Fruit fly (Drosophila melanogaster) whole organism, embryonic: ENCODE data around the gene CG15891.

Source experiments
- Aef1 ChIP-seq: fragments of 200-800 bp; sonication (Bioruptor generic); IDR thresholded peaks from 3 replicates; pipeline ENCODE4 v1.3.6; 2022; ENCODE audit warnings: missing biosample characterization, missing genetic modification characterization
- B-H2 ChIP-seq: fragments of 200-800 bp; sonication (Bioruptor generic); optimal IDR thresholded peaks from 2 replicates; lab custom pipeline; 2018; ENCODE audit warnings: missing biosample characterization, mild to moderate bottlenecking, missing genetic modification characterization
- CG10209 ChIP-seq: fragments of 200-800 bp; sonication (Bioruptor generic); optimal IDR thresholded peaks from 3 replicates; lab custom pipeline; 2017; ENCODE audit warnings: missing biosample characterization, mild to moderate bottlenecking, missing genetic modification characterization, missing genetic modification reagents
- CG10431 ChIP-seq: fragments of 200-800 bp; sonication (Bioruptor generic); optimal IDR thresholded peaks from 3 replicates; lab custom pipeline; 2018; ENCODE audit warnings: missing biosample characterization, mild to moderate bottlenecking, missing genetic modification characterization
- CG10543 ChIP-seq: fragments of 200-800 bp; sonication (Bioruptor generic); optimal IDR thresholded peaks from 3 replicates; lab custom pipeline; 2017; ENCODE audit warnings: missing biosample characterization, mild to moderate bottlenecking, missing genetic modification characterization, moderate library complexity
- CG10979 ChIP-seq: fragments of 200-800 bp; sonication (Bioruptor generic); optimal IDR thresholded peaks from 2 replicates; lab custom pipeline; 2018; ENCODE audit warnings: missing biosample characterization, mild to moderate bottlenecking, missing genetic modification characterization, moderate library complexity
- CG12071 ChIP-seq: fragments of 200-800 bp; sonication (Bioruptor generic); optimal IDR thresholded peaks from 3 replicates; lab custom pipeline; 2018; ENCODE audit warnings: missing biosample characterization, mild to moderate bottlenecking, missing genetic modification characterization
- CG12236 ChIP-seq: fragments of 200-800 bp; sonication (Bioruptor generic); optimal IDR thresholded peaks from 2 replicates; lab custom pipeline; 2016; ENCODE audit warnings: missing biosample characterization, missing genetic modification characterization
- CG12299 ChIP-seq: fragments of 200-800 bp; sonication (Bioruptor generic); optimal IDR thresholded peaks from 2 replicates; lab custom pipeline; 2018; ENCODE audit warnings: missing biosample characterization, mild to moderate bottlenecking, missing genetic modification characterization
- CG13123 ChIP-seq: fragments of 200-800 bp; sonication (Bioruptor generic); optimal IDR thresholded peaks from 2 replicates; lab custom pipeline; 2016; ENCODE audit warnings: missing biosample characterization, missing genetic modification characterization
- CG13287 ChIP-seq: fragments of 200-800 bp; sonication (Bioruptor generic); IDR thresholded peaks from 2 replicates; pipeline ENCODE4 v1.3.6; 2022; ENCODE audit warnings: missing biosample characterization, missing genetic modification characterization; ENCODE audit not compliant: partially characterized antibody
- CG1603 ChIP-seq: fragments of 200-800 bp; sonication (Bioruptor generic); optimal IDR thresholded peaks from 2 replicates; lab custom pipeline; 2019; ENCODE audit warnings: missing biosample characterization, mild to moderate bottlenecking, missing genetic modification characterization, moderate library complexity
- CG17802 ChIP-seq: fragments of 200-800 bp; sonication (Bioruptor generic); optimal IDR thresholded peaks from 2 replicates; lab custom pipeline; 2018; ENCODE audit warnings: missing biosample characterization, mild to moderate bottlenecking, missing genetic modification characterization, moderate library complexity
- CG18619 ChIP-seq: fragments of 200-800 bp; sonication (Bioruptor generic); optimal IDR thresholded peaks from 3 replicates; lab custom pipeline; 2017; ENCODE audit warnings: missing biosample characterization, mild to moderate bottlenecking, missing genetic modification characterization
- CG3726 ChIP-seq: fragments of 200-800 bp; sonication (Bioruptor generic); IDR thresholded peaks from 3 replicates; pipeline ENCODE4, ENCODE4 v1.3.6; 2022; ENCODE audit warnings: missing biosample characterization, missing genetic modification characterization
- CG42726 ChIP-seq: fragments of 200-800 bp; sonication (Bioruptor generic); IDR thresholded peaks from 2 replicates; pipeline ENCODE4 v1.3.6; 2022; ENCODE audit warnings: missing biosample characterization, missing genetic modification characterization; ENCODE audit not compliant: partially characterized antibody
- CG4854 ChIP-seq: fragments of 200-800 bp; sonication (Bioruptor generic); optimal IDR thresholded peaks from 2 replicates; lab custom pipeline; 2016; ENCODE audit warnings: missing biosample characterization, missing genetic modification characterization, inconsistent platforms
- CG5245 ChIP-seq: fragments of 200-800 bp; sonication (Bioruptor generic); optimal IDR thresholded peaks from 3 replicates; lab custom pipeline; 2016; ENCODE audit warnings: missing biosample characterization, missing genetic modification characterization
- CG7987 ChIP-seq: fragments of 200-800 bp; sonication (Bioruptor generic); optimal IDR thresholded peaks from 2 replicates; lab custom pipeline; 2018; ENCODE audit warnings: missing biosample characterization, mild to moderate bottlenecking, missing genetic modification characterization, moderate library complexity
- Doc2 ChIP-seq: fragments of 200-800 bp; sonication (Bioruptor generic); IDR thresholded peaks from 2 replicates; pipeline ENCODE4 v1.3.6; 2022; ENCODE audit warnings: missing biosample characterization, missing genetic modification characterization
- Lpt ChIP-seq: fragments of >200 bp; optimal IDR thresholded peaks from 2 replicates; lab custom pipeline; 2018; ENCODE audit warnings: missing biosample characterization, missing genetic modification characterization
- Meics ChIP-seq: fragments of 200-800 bp; sonication (Bioruptor generic); optimal IDR thresholded peaks from 2 replicates; lab custom pipeline; 2017; ENCODE audit warnings: missing biosample characterization, mild to moderate bottlenecking, missing genetic modification characterization
- NFAT ChIP-seq: fragments of 200-800 bp; sonication (Bioruptor generic); IDR thresholded peaks from 2 replicates; pipeline ENCODE4 v1.3.6; 2022; ENCODE audit warnings: missing biosample characterization, missing genetic modification characterization
- Nf-YA ChIP-seq: fragments of 200-800 bp; sonication (Bioruptor generic); IDR thresholded peaks from 2 replicates; pipeline ENCODE4 v1.3.6; 2022; ENCODE audit warnings: missing biosample characterization, missing genetic modification characterization
- Nf-YB ChIP-seq: fragments of 200-800 bp; sonication (Bioruptor generic); optimal IDR thresholded peaks from 3 replicates; lab custom pipeline; 2019; ENCODE audit warnings: missing biosample characterization, mild to moderate bottlenecking, missing genetic modification characterization, moderate library complexity
- Rx ChIP-seq: fragments of 200-800 bp; sonication (Bioruptor generic); IDR thresholded peaks from 2 replicates; pipeline ENCODE4 v1.3.6; 2022; ENCODE audit warnings: missing biosample characterization, missing genetic modification characterization
- ab ChIP-seq: fragments of 200-800 bp; sonication (Bioruptor generic); optimal IDR thresholded peaks from 2 replicates; lab custom pipeline; 2016; ENCODE audit warnings: missing biosample characterization, missing genetic modification characterization
- az2 ChIP-seq: fragments of 200-800 bp; sonication (Bioruptor generic); optimal IDR thresholded peaks from 3 replicates; lab custom pipeline; 2016; ENCODE audit warnings: missing biosample characterization, missing genetic modification characterization
- bsh ChIP-seq, 2 experiments: fragments of 200-800 bp; sonication (Bioruptor generic); optimal IDR thresholded peaks; 2 replicates each; lab custom pipeline; 2017 to 2018; ENCODE audit warnings: mild to moderate bottlenecking in 2 of 2, missing biosample characterization in 2 of 2, missing genetic modification characterization in 2 of 2, moderate library complexity in 1 of 2
- caup ChIP-seq: fragments of 200-800 bp; sonication (Bioruptor generic); optimal IDR thresholded peaks from 3 replicates; lab custom pipeline; 2017; ENCODE audit warnings: missing biosample characterization, mild to moderate bottlenecking, missing genetic modification characterization, moderate library complexity; ENCODE audit not compliant: severe bottlenecking
- disco-r ChIP-seq: fragments of 200-800 bp; sonication (Bioruptor generic); optimal IDR thresholded peaks from 2 replicates; lab custom pipeline; 2016; ENCODE audit warnings: missing biosample characterization, missing genetic modification characterization
- fd3F ChIP-seq: fragments of 200-800 bp; sonication (Bioruptor generic); optimal IDR thresholded peaks from 2 replicates; lab custom pipeline; 2018; ENCODE audit warnings: missing biosample characterization, mild to moderate bottlenecking, missing genetic modification characterization, moderate library complexity
- fd96Cb ChIP-seq: fragments of 200-800 bp; sonication (Bioruptor generic); optimal IDR thresholded peaks from 2 replicates; lab custom pipeline; 2018; ENCODE audit warnings: missing biosample characterization, mild to moderate bottlenecking, missing genetic modification characterization, moderate library complexity
- gfzf ChIP-seq: fragments of 200-800 bp; sonication (Bioruptor generic); optimal IDR thresholded peaks from 2 replicates; lab custom pipeline; 2016; ENCODE audit warnings: missing biosample characterization, mild to moderate bottlenecking, missing genetic modification characterization, moderate library complexity
- grau ChIP-seq: fragments of 200-800 bp; optimal IDR thresholded peaks from 3 replicates; lab custom pipeline; 2019; ENCODE audit warnings: missing biosample characterization, mild to moderate bottlenecking, missing genetic modification characterization, moderate library complexity
- h ChIP-seq: fragments of >200 bp; optimal IDR thresholded peaks from 2 replicates; lab custom pipeline; 2017
- ham ChIP-seq: fragments of 200-800 bp; sonication (Bioruptor generic); IDR thresholded peaks from 2 replicates; pipeline ENCODE4 v1.3.6; 2022; ENCODE audit warnings: missing biosample characterization, missing genetic modification characterization
- jing ChIP-seq: fragments of 200-800 bp; sonication (Bioruptor generic); optimal IDR thresholded peaks from 2 replicates; lab custom pipeline; 2018; ENCODE audit warnings: missing biosample characterization, mild to moderate bottlenecking, missing genetic modification characterization
- mld ChIP-seq: fragments of 200-800 bp; sonication (Bioruptor generic); IDR thresholded peaks from 3 replicates; pipeline ENCODE4 v1.3.6; 2022; ENCODE audit warnings: missing biosample characterization, missing genetic modification characterization; ENCODE audit not compliant: partially characterized antibody
- nerfin-1 ChIP-seq: fragments of 200-800 bp; sonication (Bioruptor generic); optimal IDR thresholded peaks from 3 replicates; lab custom pipeline; 2019; ENCODE audit warnings: missing biosample characterization, mild to moderate bottlenecking, missing genetic modification characterization, moderate library complexity
- onecut ChIP-seq: fragments of 200-800 bp; sonication (Bioruptor generic); IDR thresholded peaks from 2 replicates; pipeline ENCODE4 v1.3.6; 2022; ENCODE audit warnings: missing biosample characterization, missing genetic modification characterization
- otp ChIP-seq: fragments of 200-800 bp; sonication (Bioruptor generic); IDR thresholded peaks from 3 replicates; pipeline ENCODE4, ENCODE4 v1.3.6; 2022; ENCODE audit warnings: missing biosample characterization, missing genetic modification characterization
- pfk ChIP-seq: fragments of 200-800 bp; sonication (Bioruptor generic); optimal IDR thresholded peaks from 2 replicates; lab custom pipeline; 2018; ENCODE audit warnings: missing biosample characterization, mild to moderate bottlenecking, missing genetic modification characterization, moderate library complexity
- pros ChIP-seq: fragments of 200-800 bp; sonication (Bioruptor generic); optimal IDR thresholded peaks from 3 replicates; lab custom pipeline; 2019; ENCODE audit warnings: missing biosample characterization, mild to moderate bottlenecking, missing genetic modification characterization, moderate library complexity
- psq ChIP-seq: fragments of 200-800 bp; sonication (Bioruptor generic); optimal IDR thresholded peaks from 2 replicates; lab custom pipeline; 2017; ENCODE audit warnings: missing biosample characterization, missing genetic modification characterization
- pzg ChIP-seq: fragments of 200-800 bp; sonication (Bioruptor generic); optimal IDR thresholded peaks from 3 replicates; lab custom pipeline; 2018; ENCODE audit warnings: missing biosample characterization, mild to moderate bottlenecking, missing genetic modification characterization, moderate library complexity
- ranshi ChIP-seq: fragments of 200-800 bp; sonication (Bioruptor generic); IDR thresholded peaks from 2 replicates; pipeline ENCODE4 v1.3.6; 2022; ENCODE audit warnings: missing biosample characterization, missing genetic modification characterization
- sob ChIP-seq: fragments of 200-800 bp; sonication (Bioruptor generic); IDR thresholded peaks from 2 replicates; pipeline ENCODE4 v1.3.6; 2022; ENCODE audit warnings: missing biosample characterization, missing genetic modification characterization
- unc-4 ChIP-seq: fragments of 200-800 bp; sonication (Bioruptor generic); IDR thresholded peaks from 2 replicates; pipeline ENCODE4 v1.3.6; 2022; ENCODE audit warnings: missing biosample characterization, missing genetic modification characterization; ENCODE audit not compliant: partially characterized antibody

CG15891 gene

DNA sequence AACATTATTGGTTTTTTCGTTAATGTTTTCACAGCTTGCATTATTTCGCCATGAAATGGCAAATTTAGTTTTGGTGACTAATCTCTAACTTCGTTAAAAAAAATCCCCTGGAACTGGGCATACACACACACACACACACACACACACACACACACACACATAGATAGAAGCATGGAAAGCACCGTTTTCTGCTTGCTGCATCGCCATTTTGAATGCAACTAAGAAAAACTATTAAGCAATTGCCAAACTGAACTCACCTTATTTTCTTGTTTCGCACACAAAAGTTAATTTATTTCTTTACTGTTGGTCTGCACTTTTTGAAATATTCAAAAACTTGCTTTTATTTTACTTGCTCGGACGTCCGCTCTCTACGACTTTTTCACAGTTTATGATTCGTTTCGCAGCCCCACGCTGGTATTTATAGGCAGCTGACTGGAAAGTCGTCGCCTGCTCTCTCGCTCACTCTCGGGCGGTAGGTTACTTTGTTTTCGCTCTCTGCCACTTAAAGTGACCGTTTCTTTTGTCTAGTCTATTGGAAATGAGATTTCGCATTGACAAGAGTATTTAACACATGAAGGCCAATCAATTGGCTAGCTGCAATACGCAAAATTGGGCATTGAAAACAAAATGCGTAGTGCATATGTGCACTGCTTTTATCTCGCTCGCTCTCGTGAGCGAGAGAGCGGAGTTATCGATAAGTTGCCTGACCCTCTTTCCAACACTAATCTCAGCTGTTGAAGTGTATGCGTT is 16.1 kb downstream of the CG15891 start (continued):
- TF ChIP-seq CG1603 (tag; lab: Kevin White, UChicago) (no peak), disco-r (GFP tag; lab: Kevin White, UChicago) (no peak), unc-4 (GFP tag; lab: Robert Waterston, UW) (peak; percentile 34; the same call in 1 of the 2 replicates), CG18619 (GFP tag; lab: Kevin White, UChicago) (peak; percentile 39), grau (no peak), CG10979 (tag; lab: Kevin White, UChicago) (no peak), NFAT (GFP tag; lab: Robert Waterston, UW) (no peak), jing (GFP tag; lab: Kevin White, UChicago) (no peak), ham (GFP tag; lab: Robert Waterston, UW) (no peak), ranshi (GFP tag; lab: Robert Waterston, UW) (no peak), CG17802 (tag; lab: Kevin White, UChicago) (no peak), Aef1 (GFP tag; lab: Robert Waterston, UW) (no peak), gfzf (GFP tag; lab: Kevin White, UChicago) (peak; percentile 32), pzg (GFP tag; lab: Kevin White, UChicago) (peak; percentile 43), onecut (GFP tag; lab: Robert Waterston, UW) (no peak), CG10543 (GFP tag; lab: Kevin White, UChicago) (peak; percentile 58), fd96Cb (tag; lab: Kevin White, UChicago) (no peak), CG42726 (GFP tag; lab: Robert Waterston, UW) (peak; percentile 49), Lpt (GFP tag; lab: Kevin White, UChicago) (no peak), Nf-YB (GFP tag; lab: Kevin White, UChicago) (peak; percentile 41), h (lab: Kevin White, UChicago) (no peak), CG4854 (GFP tag; lab: Kevin White, UChicago) (no peak), CG10431 (no peak), sob (GFP tag; lab: Robert Waterston, UW) (0 out of 2 replicates have a peak, but pooled peaks have one; percentile 22), mld (no peak), CG7987 (GFP tag; lab: Kevin White, UChicago) (peak; percentile 19), caup (peak; percentile 25), fd3F (no peak), pfk (GFP tag; lab: Kevin White, UChicago) (no peak), CG13123 (GFP tag; lab: Kevin White, UChicago) (no peak), B-H2 (GFP tag; lab: Kevin White, UChicago) (no peak), CG13287 (GFP tag; lab: Robert Waterston, UW) (no peak), Meics (peak; percentile 32), pros (GFP tag; lab: Kevin White, UChicago) (no peak), CG10209 (peak; percentile 21), CG3726 (GFP tag; lab: Robert Waterston, UW) (no peak), CG5245 (GFP tag; lab: Kevin White, UChicago) (no peak), Doc2 (GFP tag; lab: Robert Waterston, UW) (no peak), CG12071 (GFP tag; lab: Kevin White, UChicago) (no peak), Nf-YA (GFP tag; lab: Robert Waterston, UW) (no peak), psq (GFP tag; lab: Kevin White, UChicago) (no peak), nerfin-1 (tag; lab: Kevin White, UChicago) (peak; percentile 25), CG12299 (tag; lab: Kevin White, UChicago) (no peak), ab (GFP tag; lab: Kevin White, UChicago) (no peak), bsh (GFP tag; optimal IDR thresholded peaks at IDR 0.05; lab: Kevin White, UChicago) (no peak), otp (GFP tag; lab: Robert Waterston, UW) (no peak), CG12236 (no peak), az2 (GFP tag; lab: Kevin White, UChicago) (no peak), Rx (GFP tag; lab: Robert Waterston, UW) (no peak)
